Worm (Caenorhabditis elegans) whole organism, L3 larva: ENCODE results near the gene zip-3.

Source experiments
- ceh-9 ChIP-seq: sonication (generic microtip); optimal IDR thresholded peaks from 2 replicates; lab custom pipeline; 2018; ENCODE audit warnings: missing biosample characterization, missing genetic modification characterization
- egl-27 ChIP-seq: sonication (generic microtip); optimal IDR thresholded peaks from 4 replicates; lab custom pipeline; 2017; ENCODE audit warnings: missing biosample characterization, missing genetic modification reagents, missing genetic modification characterization
- unc-62 ChIP-seq: fragments of 150-350 bp; sonication (generic microtip); optimal IDR thresholded peaks from 4 replicates; lab custom pipeline; 2014; ENCODE audit warnings: missing biosample characterization, missing genetic modification reagents, missing genetic modification characterization

DNA sequence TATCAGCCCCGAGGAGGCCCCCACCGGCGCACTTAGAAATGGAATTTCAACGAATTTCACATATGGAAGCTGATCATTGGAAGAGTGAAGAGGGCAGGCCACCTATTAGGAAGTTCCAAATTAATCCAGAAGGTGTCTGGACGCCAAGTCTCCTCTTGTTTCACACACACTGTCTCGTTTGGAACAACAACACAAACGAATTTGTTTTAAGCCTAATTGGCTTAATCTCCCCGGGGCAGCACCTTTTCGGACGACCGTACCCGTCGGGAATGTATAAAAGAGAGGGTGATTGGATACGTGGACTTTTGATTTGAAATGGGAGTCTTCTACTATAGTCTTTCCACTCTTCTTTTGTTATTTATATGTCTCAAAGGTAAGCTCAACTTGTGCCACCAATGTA is 41.2 kb downstream of the zip-3 start, which contains the start of gene mltn-3:
- TF ChIP-seq ceh-9 (tag; lab: Kevin White, UChicago) (no peak), egl-27 (tag; lab: Kevin White, UChicago) (no peak), unc-62 (GFP tag; lab: Kevin White, UChicago) (no peak)
